Worm (Caenorhabditis elegans): ENCODE data around the gene try-1.

Gene try-1

ce11 chrII:4975311-4975710 lies 26.0 kb upstream of the try-1 start:
- TF ChIP-seq ceh-16 (tag; optimal IDR thresholded peaks at IDR 0.05), result no peak

ce11 chrII:4974448-4974951 lies 25.2 kb upstream of the try-1 start:
- no peak for TF ChIP-seq nhr-23 (tag; optimal IDR thresholded peaks at IDR 0.05)
- TF ChIP-seq unc-55 (GFP tag; optimal IDR thresholded peaks at IDR 0.05), result no peak
- TF ChIP-seq egl-27 (tag; optimal IDR thresholded peaks at IDR 0.05), result no peak
- TF ChIP-seq nhr-11 (tag; optimal IDR thresholded peaks at IDR 0.05), result no peak
- TF ChIP-seq skn-1 (tag; optimal IDR thresholded peaks at IDR 0.05), result no peak
- TF ChIP-seq nhr-25 (tag; optimal IDR thresholded peaks at IDR 0.05), result no peak
- TF ChIP-seq nhr-237 (tag; optimal IDR thresholded peaks at IDR 0.05), result no peak
- TF ChIP-seq C34F6.9 (tag; optimal IDR thresholded peaks at IDR 0.05), result no peak
- no peak for TF ChIP-seq snpc-4 (tag; optimal IDR thresholded peaks at IDR 0.05)
- TF ChIP-seq unc-39 (tag; optimal IDR thresholded peaks at IDR 0.05), result no peak
- TF ChIP-seq nhr-21 (tag; optimal IDR thresholded peaks at IDR 0.05), result no peak
- no peak for TF ChIP-seq lin-11 (tag; optimal IDR thresholded peaks at IDR 0.05)
- no peak for TF ChIP-seq mbf-1 (tag; optimal IDR thresholded peaks at IDR 0.05)
- no peak for TF ChIP-seq mdl-1 (tag; optimal IDR thresholded peaks at IDR 0.05)
- TF ChIP-seq ceh-82 (tag; optimal IDR thresholded peaks at IDR 0.05), result no peak
- no peak for TF ChIP-seq aly-2 (tag; optimal IDR thresholded peaks at IDR 0.05)
- no peak for TF ChIP-seq ztf-1 (GFP tag; conservative IDR thresholded peaks at IDR 0.05)
- no peak for TF ChIP-seq nhr-10 (tag; optimal IDR thresholded peaks at IDR 0.05)

DNA sequence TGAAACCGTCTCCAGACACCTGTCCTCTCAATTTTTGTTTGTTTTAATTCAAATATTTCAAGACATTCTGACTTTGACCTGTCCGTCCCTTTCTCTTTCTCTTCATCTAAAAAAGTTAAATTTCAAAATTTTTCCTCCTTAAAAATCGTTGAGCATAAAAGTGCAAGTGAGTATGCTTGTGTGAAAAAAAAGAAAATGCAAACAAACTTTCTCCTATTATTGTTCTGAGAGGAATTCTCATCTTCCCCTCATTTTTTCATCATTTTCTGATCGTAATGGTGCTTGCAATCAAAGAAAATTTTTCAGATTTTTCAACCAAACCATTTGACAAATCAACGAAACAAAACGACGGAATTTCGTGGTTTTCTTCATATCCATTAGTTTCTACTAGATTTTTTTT lies 19.5 kb upstream of the try-1 start, which contains the start of gene shc-2:
TSS of gene shc-2 (plus strand) at position 301 of the 400 bp plus-strand sequence.
- TF ChIP-seq zag-1 (tag; optimal IDR thresholded peaks at IDR 0.05), result no peak
- no peak for TF ChIP-seq nhr-25 (tag; optimal IDR thresholded peaks at IDR 0.05)
- no peak for TF ChIP-seq elt-1 (tag; optimal IDR thresholded peaks at IDR 0.05)
- no peak for TF ChIP-seq mab-5 (tag; optimal IDR thresholded peaks at IDR 0.05)
- TF ChIP-seq sem-4 (tag; optimal IDR thresholded peaks at IDR 0.05), result no peak

DNA sequence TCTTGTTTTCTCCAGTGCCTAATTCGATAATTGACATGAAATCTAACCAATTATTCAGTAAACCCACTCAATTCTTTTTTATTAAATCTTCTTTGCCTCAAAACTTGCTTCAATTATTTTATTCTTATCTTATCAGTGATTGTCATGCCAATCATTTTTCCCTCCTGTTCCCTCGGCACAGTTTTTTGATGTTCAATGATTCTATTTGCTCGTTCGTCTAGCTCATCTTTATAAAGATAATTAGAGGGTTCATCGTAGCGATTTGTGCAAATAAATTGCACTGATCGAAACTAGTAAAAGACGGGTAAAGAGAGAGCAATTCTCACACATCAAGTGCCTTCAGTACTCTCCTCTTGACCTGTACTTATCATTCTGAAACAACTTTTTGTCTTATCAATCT lies 18.3 kb upstream of the try-1 start:
- TF ChIP-seq zag-1 (tag; optimal IDR thresholded peaks at IDR 0.05) (no peak), fos-1 (tag; optimal IDR thresholded peaks at IDR 0.05) (peak; percentile 26)

DNA sequence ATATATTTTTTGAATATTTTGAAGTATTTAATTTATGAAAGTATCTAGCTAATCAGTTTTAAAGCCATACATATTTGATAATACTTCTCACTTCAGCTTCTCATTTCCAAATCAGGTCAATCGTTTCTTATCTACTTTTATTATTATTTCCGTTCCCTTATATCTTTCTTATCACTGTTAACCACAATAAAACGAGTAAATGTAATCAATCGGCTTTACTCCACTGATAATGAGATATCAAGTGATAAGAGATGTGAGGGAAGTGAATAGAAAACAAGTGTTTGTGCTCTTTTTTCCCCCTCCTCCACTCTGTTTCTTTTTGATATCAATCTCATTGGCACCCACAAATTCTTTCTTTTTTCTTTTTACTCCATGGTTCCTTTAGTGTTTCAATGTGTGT lies 17.2 kb upstream of the try-1 start:
- TF ChIP-seq nhr-11 (tag; optimal IDR thresholded peaks at IDR 0.05), result no peak
- TF ChIP-seq ZK546.5 (tag; optimal IDR thresholded peaks at IDR 0.05), result no peak
- no peak for TF ChIP-seq ztf-4 (tag; optimal IDR thresholded peaks at IDR 0.05)
- no peak for TF ChIP-seq sem-4 (tag; optimal IDR thresholded peaks at IDR 0.05)
- TF ChIP-seq nhr-21 (tag; optimal IDR thresholded peaks at IDR 0.05), result no peak
- TF ChIP-seq nhr-237 (tag; optimal IDR thresholded peaks at IDR 0.05), result no peak
- no peak for TF ChIP-seq zag-1 (tag; optimal IDR thresholded peaks at IDR 0.05)
- no peak for TF ChIP-seq blmp-1 (tag; optimal IDR thresholded peaks at IDR 0.05; ENCODE audit: insufficient read depth)
- no peak for TF ChIP-seq mbf-1 (tag; optimal IDR thresholded peaks at IDR 0.05)
- TF ChIP-seq elt-1 (tag; optimal IDR thresholded peaks at IDR 0.05), result no peak
- no peak for TF ChIP-seq skn-1 (tag; optimal IDR thresholded peaks at IDR 0.05)
- no peak for TF ChIP-seq mab-5 (tag; optimal IDR thresholded peaks at IDR 0.05)
- TF ChIP-seq sma-3 (GFP tag; optimal IDR thresholded peaks at IDR 0.05), result no peak
- TF ChIP-seq F13H6.1 (tag; optimal IDR thresholded peaks at IDR 0.05), result no peak
- TF ChIP-seq dmd-4 (tag; optimal IDR thresholded peaks at IDR 0.05), result no peak
- TF ChIP-seq nhr-25 (tag; optimal IDR thresholded peaks at IDR 0.05), result no peak

DNA sequence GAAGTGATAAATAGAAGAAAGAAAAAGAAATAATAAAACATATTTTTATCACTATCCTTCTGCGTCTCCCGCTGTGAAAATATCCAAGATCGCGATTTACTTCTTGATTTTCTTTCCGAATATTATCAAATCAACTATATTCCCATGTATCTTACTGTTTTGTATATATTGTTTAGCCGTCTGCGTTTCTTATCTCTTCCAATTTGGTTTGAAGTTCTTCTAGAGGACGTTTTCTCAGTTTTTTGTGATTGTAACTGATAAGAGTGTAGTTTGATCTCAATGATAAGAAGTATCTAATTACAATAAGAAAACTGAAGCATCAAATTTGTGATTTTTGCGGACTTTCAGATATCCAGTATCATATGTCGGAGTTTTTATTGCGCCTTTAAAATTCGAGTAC lies 11.4 kb upstream of the try-1 start:
- peak; percentile 42 for TF ChIP-seq fos-1 (tag; optimal IDR thresholded peaks at IDR 0.05)
- TF ChIP-seq sma-3 (GFP tag; optimal IDR thresholded peaks at IDR 0.05), result peak; percentile 19
- peak; percentile 16 for TF ChIP-seq sma-9 (GFP tag; optimal IDR thresholded peaks at IDR 0.05)
- TF ChIP-seq sma-9 (tag; optimal IDR thresholded peaks at IDR 0.05), result no peak
- TF ChIP-seq crh-2 (tag; optimal IDR thresholded peaks at IDR 0.05), result no peak

Measured in whole organism, L2 larva.